Worm (Caenorhabditis elegans) whole organism, L2 larva: ENCODE measurements around the gene ifa-1.

Source experiments
- C34F6.9 ChIP-seq: fragments of 150-350 bp; optimal IDR thresholded peaks from 2 replicates; lab custom pipeline; 2014; ENCODE audit warnings: missing biosample characterization, missing genetic modification characterization
- F13H6.1 ChIP-seq: sonication (generic microtip); optimal IDR thresholded peaks from 2 replicates; lab custom pipeline; 2016; ENCODE audit warnings: missing genetic modification characterization, missing compliant biosample characterization
- R02D3.7 ChIP-seq: fragments of 150-350 bp; optimal IDR thresholded peaks from 2 replicates; lab custom pipeline; 2014; ENCODE audit warnings: missing biosample characterization, missing genetic modification characterization
- Y55F3AM.14 ChIP-seq: fragments of 200-800 bp; sonication (Bioruptor generic); optimal IDR thresholded peaks from 2 replicates; lab custom pipeline; 2018; ENCODE audit warnings: mild to moderate bottlenecking, missing genetic modification characterization, missing compliant biosample characterization
- ZK546.5 ChIP-seq: sonication (generic microtip); optimal IDR thresholded peaks from 2 replicates; lab custom pipeline; 2017; ENCODE audit warnings: missing biosample characterization, missing genetic modification characterization
- alr-1 ChIP-seq: fragments of 150-350 bp; optimal IDR thresholded peaks from 2 replicates; lab custom pipeline; 2014; ENCODE audit warnings: missing biosample characterization, missing genetic modification characterization
- aly-2 ChIP-seq: fragments of 150-350 bp; optimal IDR thresholded peaks from 2 replicates; lab custom pipeline; 2014; ENCODE audit warnings: missing biosample characterization, missing genetic modification characterization
- ama-1 ChIP-seq: fragments of 150-350 bp; optimal IDR thresholded peaks from 2 replicates; lab custom pipeline; 2018; ENCODE audit warnings: inconsistent platforms
- blmp-1 ChIP-seq: sonication (generic microtip); optimal IDR thresholded peaks from 2 replicates; lab custom pipeline; 2017; ENCODE audit warnings: missing genetic modification characterization, mild to moderate bottlenecking, missing compliant biosample characterization, antibody characterized with exemption, moderate library complexity; ENCODE audit not compliant: insufficient read depth
- ceh-16 ChIP-seq: fragments of 150-350 bp; optimal IDR thresholded peaks from 2 replicates; lab custom pipeline; 2014; ENCODE audit warnings: missing biosample characterization, missing genetic modification characterization
- ceh-82 ChIP-seq: fragments of 150-350 bp; optimal IDR thresholded peaks from 2 replicates; lab custom pipeline; 2014; ENCODE audit warnings: missing biosample characterization, missing genetic modification characterization
- crh-2 ChIP-seq: sonication (generic microtip); optimal IDR thresholded peaks from 2 replicates; lab custom pipeline; 2017; ENCODE audit warnings: missing biosample characterization, missing genetic modification characterization
- dmd-4 ChIP-seq: sonication (generic microtip); optimal IDR thresholded peaks from 2 replicates; lab custom pipeline; 2017; ENCODE audit warnings: missing biosample characterization, missing genetic modification characterization
- egl-27 ChIP-seq: sonication (generic microtip); optimal IDR thresholded peaks from 3 replicates; lab custom pipeline; 2017; ENCODE audit warnings: missing biosample characterization, missing genetic modification reagents, missing genetic modification characterization
- elt-1 ChIP-seq: fragments of 150-350 bp; optimal IDR thresholded peaks from 2 replicates; lab custom pipeline; 2014; ENCODE audit warnings: missing biosample characterization, missing genetic modification characterization
- elt-3 ChIP-seq: sonication (generic microtip); optimal IDR thresholded peaks from 2 replicates; lab custom pipeline; 2017; ENCODE audit warnings: missing biosample characterization, missing genetic modification characterization
- fos-1 ChIP-seq: fragments of 150-350 bp; optimal IDR thresholded peaks from 2 replicates; lab custom pipeline; 2014; ENCODE audit warnings: missing biosample characterization, missing genetic modification characterization
- gmeb-1 ChIP-seq: fragments of 150-350 bp; optimal IDR thresholded peaks from 2 replicates; lab custom pipeline; 2014; ENCODE audit warnings: missing biosample characterization, missing genetic modification characterization
- lin-11 ChIP-seq: fragments of 150-350 bp; sonication (generic microtip); optimal IDR thresholded peaks from 2 replicates; lab custom pipeline; 2014; ENCODE audit warnings: missing biosample characterization, missing genetic modification characterization, inconsistent platforms, mixed read lengths
- lin-13 ChIP-seq: fragments of 150-350 bp; optimal IDR thresholded peaks from 2 replicates; lab custom pipeline; 2014; ENCODE audit warnings: missing biosample characterization, missing genetic modification reagents, missing genetic modification characterization
- lin-39 ChIP-seq: fragments of 150-350 bp; optimal IDR thresholded peaks from 2 replicates; lab custom pipeline; 2014; ENCODE audit warnings: missing biosample characterization, missing genetic modification reagents, missing genetic modification characterization
- lsy-2 ChIP-seq, 2 experiments: fragments of 150-350 bp in 1 of 2; sonication (generic microtip) in 1 of 2; optimal IDR thresholded peaks; 2 replicates each; lab custom pipeline; 2014 to 2017; ENCODE audit warnings: missing biosample characterization in 2 of 2, missing genetic modification characterization in 2 of 2
- mab-5 ChIP-seq: fragments of 150-350 bp; optimal IDR thresholded peaks from 2 replicates; lab custom pipeline; 2014; ENCODE audit warnings: missing biosample characterization, missing genetic modification characterization
- mbf-1 ChIP-seq: sonication (generic microtip); optimal IDR thresholded peaks from 2 replicates; lab custom pipeline; 2017; ENCODE audit warnings: missing biosample characterization, missing genetic modification characterization
- mdl-1 ChIP-seq, 2 experiments: fragments of 150-350 bp in 1 of 2; sonication (generic microtip) in 1 of 2; optimal IDR thresholded peaks; 2 replicates each; lab custom pipeline; 2017; ENCODE audit warnings: missing biosample characterization in 2 of 2, missing genetic modification characterization in 2 of 2
- nhr-10 ChIP-seq: sonication (generic microtip); optimal IDR thresholded peaks from 2 replicates; lab custom pipeline; 2017; ENCODE audit warnings: missing biosample characterization, missing genetic modification characterization
- nhr-11 ChIP-seq: fragments of 150-350 bp; optimal IDR thresholded peaks from 2 replicates; lab custom pipeline; 2014; ENCODE audit warnings: missing biosample characterization, missing genetic modification characterization
- nhr-12 ChIP-seq: fragments of 150-350 bp; optimal IDR thresholded peaks from 2 replicates; lab custom pipeline; 2014; ENCODE audit warnings: missing biosample characterization, missing genetic modification characterization
- nhr-21 ChIP-seq: fragments of 150-350 bp; optimal IDR thresholded peaks from 2 replicates; lab custom pipeline; 2014; ENCODE audit warnings: missing biosample characterization, missing genetic modification characterization
- nhr-23 ChIP-seq: fragments of 150-350 bp; optimal IDR thresholded peaks from 2 replicates; lab custom pipeline; 2014; ENCODE audit warnings: missing biosample characterization, missing genetic modification reagents, missing genetic modification characterization
- nhr-6 ChIP-seq: fragments of 150-350 bp; optimal IDR thresholded peaks from 2 replicates; lab custom pipeline; 2014; ENCODE audit warnings: missing biosample characterization, missing genetic modification characterization
- nhr-77 ChIP-seq: fragments of 150-350 bp; optimal IDR thresholded peaks from 2 replicates; lab custom pipeline; 2014; ENCODE audit warnings: missing biosample characterization, missing genetic modification characterization
- peb-1 ChIP-seq: fragments of 150-350 bp; optimal IDR thresholded peaks from 2 replicates; lab custom pipeline; 2014; ENCODE audit warnings: missing biosample characterization, missing genetic modification characterization
- sem-4 ChIP-seq: fragments of 150-350 bp; optimal IDR thresholded peaks from 2 replicates; lab custom pipeline; 2014; ENCODE audit warnings: missing biosample characterization, missing genetic modification reagents, missing genetic modification characterization
- skn-1 ChIP-seq: sonication (generic microtip); optimal IDR thresholded peaks from 2 replicates; lab custom pipeline; 2017; ENCODE audit warnings: missing biosample characterization, missing genetic modification characterization
- sma-3 ChIP-seq: sonication (generic microtip); optimal IDR thresholded peaks from 2 replicates; lab custom pipeline; 2016; ENCODE audit warnings: missing genetic modification reagents, missing genetic modification characterization, missing compliant biosample characterization
- sma-9 ChIP-seq, 2 experiments: fragments of 150-350 bp in 1 of 2; sonication (generic microtip) in 1 of 2; optimal IDR thresholded peaks; 2 replicates each; lab custom pipeline; 2014 to 2016; ENCODE audit warnings: missing genetic modification characterization in 2 of 2, mild to moderate bottlenecking in 1 of 2, missing biosample characterization in 1 of 2, missing compliant biosample characterization in 1 of 2, missing genetic modification reagents in 1 of 2, moderate library complexity in 1 of 2
- snpc-4 ChIP-seq: fragments of 150-350 bp; optimal IDR thresholded peaks from 2 replicates; lab custom pipeline; 2014; ENCODE audit warnings: missing biosample characterization, missing genetic modification characterization
- unc-39 ChIP-seq: fragments of 150-350 bp; optimal IDR thresholded peaks from 2 replicates; lab custom pipeline; 2014; ENCODE audit warnings: missing biosample characterization, missing genetic modification characterization
- unc-55 ChIP-seq: fragments of 150-350 bp; sonication (generic microtip); optimal IDR thresholded peaks from 3 replicates; lab custom pipeline; 2014; ENCODE audit warnings: missing biosample characterization, missing genetic modification reagents, missing genetic modification characterization
- unc-62 ChIP-seq: fragments of 150-350 bp; optimal IDR thresholded peaks from 2 replicates; lab custom pipeline; 2014; ENCODE audit warnings: missing biosample characterization, missing genetic modification reagents, missing genetic modification characterization
- zag-1 ChIP-seq: fragments of 150-350 bp; optimal IDR thresholded peaks from 2 replicates; lab custom pipeline; 2014; ENCODE audit warnings: missing biosample characterization, missing genetic modification characterization
- ztf-4 ChIP-seq: fragments of 150-350 bp; optimal IDR thresholded peaks from 2 replicates; lab custom pipeline; 2014; ENCODE audit warnings: missing biosample characterization, missing genetic modification characterization

Gene ifa-1

DNA sequence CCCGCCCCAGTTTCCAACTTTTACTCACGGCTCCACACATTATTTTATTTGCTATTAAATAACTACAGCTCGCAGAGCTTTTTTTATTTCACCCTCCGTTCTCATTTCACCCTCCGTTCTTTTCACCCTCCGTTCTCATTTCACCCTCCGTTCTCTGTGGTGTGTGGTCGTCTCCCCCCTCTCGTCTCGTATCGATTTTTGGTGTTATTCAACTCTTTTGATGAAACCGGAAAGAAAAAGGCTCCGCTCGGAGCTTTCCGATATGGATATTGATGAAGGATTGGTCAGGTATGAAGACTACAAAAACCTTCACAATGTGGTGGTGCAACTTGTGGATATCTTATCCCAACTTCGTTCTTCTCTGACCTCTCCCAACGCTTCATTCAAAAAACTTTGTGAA is 19.5 kb downstream of the ifa-1 start:
- TF ChIP-seq elt-3 (tag; lab: Kevin White, UChicago) (no peak), mdl-1 (tag; optimal IDR thresholded peaks at IDR 0.05; lab: Kevin White, UChicago) (no peak), gmeb-1 (tag; lab: Kevin White, UChicago) (no peak), unc-62 (GFP tag; lab: Kevin White, UChicago) (no peak), nhr-77 (tag; lab: Kevin White, UChicago) (no peak), blmp-1 (tag; lab: Kevin White, UChicago) (no peak), mab-5 (no peak), mbf-1 (tag; lab: Kevin White, UChicago) (no peak), lin-13 (GFP tag; lab: Kevin White, UChicago) (no peak), nhr-21 (tag; lab: Kevin White, UChicago) (no peak), ZK546.5 (no peak), C34F6.9 (tag; lab: Kevin White, UChicago) (no peak), dmd-4 (tag; lab: Kevin White, UChicago) (no peak), Y55F3AM.14 (GFP tag; lab: Kevin White, UChicago) (no peak), sma-3 (GFP tag; lab: Kevin White, UChicago) (no peak), peb-1 (tag; lab: Kevin White, UChicago) (no peak)

- TF ChIP-seq sma-9 (GFP tag; optimal IDR thresholded peaks at IDR 0.05; lab: Kevin White, UChicago) (no peak), sma-9 (tag; optimal IDR thresholded peaks at IDR 0.05; lab: Kevin White, UChicago) (no peak), skn-1 (tag; lab: Kevin White, UChicago) (no peak), C34F6.9 (tag; lab: Kevin White, UChicago) (no peak), aly-2 (tag; lab: Kevin White, UChicago) (no peak), R02D3.7 (tag; lab: Kevin White, UChicago) (no peak), alr-1 (no peak)
Observed at ce11 chrX:11296683-11297365, 25.8 kb downstream of the ifa-1 start, which contains the start of gene inx-2. Gene inx-2 (minus strand): TSS chrX:11296733.

DNA sequence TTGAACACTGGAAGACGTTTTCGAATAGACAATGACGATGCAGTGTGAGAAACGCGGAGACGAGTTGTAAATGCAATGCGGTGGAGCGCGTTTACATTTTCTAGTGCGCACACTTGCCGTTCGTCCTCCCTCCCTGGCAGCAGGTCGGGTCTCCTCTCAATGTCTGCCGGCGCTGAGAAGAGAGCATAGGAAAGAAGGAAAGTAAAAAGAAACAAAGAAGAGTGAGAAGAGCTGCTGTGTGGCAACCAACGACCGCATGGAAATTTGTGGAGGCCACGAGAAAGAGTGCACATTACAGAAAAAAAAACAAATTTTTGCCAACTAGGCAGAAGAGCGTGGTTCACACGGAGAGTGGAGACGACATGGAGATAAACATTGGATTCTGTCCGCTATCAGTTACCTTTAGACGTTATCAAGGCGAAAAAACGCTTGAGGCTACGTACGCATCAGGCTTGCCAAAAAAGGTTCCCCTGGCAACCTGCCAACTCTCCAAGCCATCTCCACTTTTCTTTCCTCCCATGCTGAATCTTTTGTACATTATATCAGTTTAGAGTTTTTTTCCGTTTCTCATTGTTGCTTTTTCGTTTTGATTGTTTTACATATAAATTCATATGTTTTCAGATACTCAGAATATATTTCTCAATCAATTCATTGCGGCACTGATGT is 28.8 kb downstream of the ifa-1 start, which contains the start of the genes snrp-40.1 and F08G12.3:
snrp-40.1 (minus strand) TSS at position 143 of the 666 bp plus-strand sequence.
F08G12.3 (plus strand) TSS at position 616 of the 666 bp plus-strand sequence.
- TF ChIP-seq unc-39 (tag; lab: Kevin White, UChicago) (no peak), ZK546.5 (no peak), gmeb-1 (tag; lab: Kevin White, UChicago) (peak; percentile 46), alr-1 (no peak), egl-27 (tag; lab: Kevin White, UChicago) (no peak), snpc-4 (peak; percentile 72), lin-11 (tag; lab: Kevin White, UChicago) (peak; percentile 61), zag-1 (tag; lab: Kevin White, UChicago) (peak; percentile 71), ama-1 (lab: Kevin White, UChicago) (no peak), sma-9 (GFP tag; optimal IDR thresholded peaks at IDR 0.05; lab: Kevin White, UChicago) (peak; percentile 82), sma-9 (tag; optimal IDR thresholded peaks at IDR 0.05; lab: Kevin White, UChicago) (no peak), mbf-1 (tag; lab: Kevin White, UChicago) (no peak), crh-2 (tag; lab: Kevin White, UChicago) (peak; percentile 89), Y55F3AM.14 (GFP tag; lab: Kevin White, UChicago) (peak; percentile 31), fos-1 (tag; lab: Kevin White, UChicago) (peak; percentile 86), unc-55 (GFP tag; lab: Kevin White, UChicago) (peak; percentile 87), nhr-23 (no peak), elt-1 (no peak), elt-3 (tag; lab: Kevin White, UChicago) (no peak), nhr-12 (tag; lab: Kevin White, UChicago) (no peak), skn-1 (tag; lab: Kevin White, UChicago) (no peak), lsy-2 (tag; optimal IDR thresholded peaks at IDR 0.05; lab: Kevin White, UChicago) (peak; percentile 36 to 78), F13H6.1 (tag; lab: Kevin White, UChicago) (peak; percentile 89), R02D3.7 (tag; lab: Kevin White, UChicago) (no peak), ztf-4 (tag; lab: Kevin White, UChicago) (peak; percentile 59), nhr-77 (tag; lab: Kevin White, UChicago) (no peak), dmd-4 (tag; lab: Kevin White, UChicago) (no peak), nhr-21 (tag; lab: Kevin White, UChicago) (peak; percentile 37), nhr-10 (tag; lab: Kevin White, UChicago) (no peak), ceh-16 (tag; lab: Kevin White, UChicago) (no peak), nhr-6 (tag; lab: Kevin White, UChicago) (peak; percentile 18), unc-62 (GFP tag; lab: Kevin White, UChicago) (no peak), nhr-11 (tag; lab: Kevin White, UChicago) (no peak), C34F6.9 (tag; lab: Kevin White, UChicago) (peak; percentile 94), aly-2 (tag; lab: Kevin White, UChicago) (no peak), ceh-82 (tag; lab: Kevin White, UChicago) (no peak), sem-4 (tag; lab: Kevin White, UChicago) (peak; percentile 62), lin-13 (GFP tag; lab: Kevin White, UChicago) (peak; percentile 85), peb-1 (tag; lab: Kevin White, UChicago) (peak; percentile 87), blmp-1 (tag; lab: Kevin White, UChicago) (no peak), mdl-1 (tag; optimal IDR thresholded peaks at IDR 0.05; lab: Kevin White, UChicago) (peak; percentile 20 to 53), mab-5 (peak; percentile 59), lin-39 (no peak)
